Worm (Caenorhabditis elegans) whole organism, mixed stage, embryonic: ENCODE results near the gene trap-4.

Experiments used
- elt-1 ChIP-seq: sonication (generic microtip); optimal IDR thresholded peaks from 2 replicates; lab custom pipeline; 2017; ENCODE audit warnings: missing genetic modification characterization, mild to moderate bottlenecking, missing compliant biosample characterization, antibody characterized with exemption, moderate library complexity, borderline replicate concordance; ENCODE audit not compliant: insufficient read depth
- lin-13 ChIP-seq: fragments of 150-350 bp; optimal IDR thresholded peaks from 2 replicates; lab custom pipeline; 2014; ENCODE audit warnings: missing biosample characterization, missing genetic modification characterization

DNA sequence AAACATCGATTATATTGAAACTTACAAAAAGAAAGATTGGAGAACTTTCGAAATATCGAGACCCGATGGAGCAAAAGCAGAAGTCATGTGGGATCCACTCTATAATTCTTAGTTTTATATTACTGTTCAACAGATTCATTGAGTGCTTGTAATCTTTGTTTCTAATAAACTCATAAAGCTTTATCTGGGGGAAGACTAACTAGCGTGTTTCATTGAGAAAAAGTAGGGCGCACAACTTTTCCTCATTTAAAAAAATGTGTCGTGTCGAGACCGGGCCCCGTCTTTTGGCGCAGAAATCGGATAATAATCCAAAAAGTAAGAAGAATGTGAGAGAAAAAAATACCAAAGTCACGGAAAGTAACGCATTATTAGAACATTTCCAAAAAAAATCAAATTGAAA lies 10.8 kb upstream of the trap-4 start, which contains the start of gene faah-4:
- TF ChIP-seq elt-1 (tag; lab: Kevin White, UChicago) (no peak), lin-13 (no peak)
